Worm (Caenorhabditis elegans) whole organism, young adult: Measurements from ENCODE around the gene pyp-1.

Experiments used
- B0019.2 ChIP-seq: fragments of 200-800 bp; sonication (Bioruptor generic); conservative IDR thresholded peaks from 2 replicates; pipeline ENCODE4 v1.3.6; 2022; ENCODE audit warnings: missing genetic modification reagents, missing genetic modification characterization, missing compliant biosample characterization
- B0336.3 ChIP-seq: fragments of 200-800 bp; sonication (Bioruptor generic); IDR thresholded peaks from 2 replicates; pipeline ENCODE4 v1.3.6; 2022; ENCODE audit warnings: missing genetic modification characterization, missing compliant biosample characterization
- F22D6.2 ChIP-seq: sonication (generic microtip); optimal IDR thresholded peaks from 2 replicates; lab custom pipeline; 2016; ENCODE audit warnings: mild to moderate bottlenecking, missing genetic modification characterization, missing compliant biosample characterization
- F57A8.1 ChIP-seq: fragments of 200-800 bp; sonication (Bioruptor generic); optimal IDR thresholded peaks from 2 replicates; lab custom pipeline; 2018; ENCODE audit warnings: mild to moderate bottlenecking, missing genetic modification characterization, moderate library complexity, missing compliant biosample characterization
- K11D2.4 ChIP-seq: fragments of 200-800 bp; sonication (Bioruptor generic); IDR thresholded peaks from 2 replicates; pipeline ENCODE4 v1.3.6; 2022; ENCODE audit warnings: missing genetic modification reagents, missing genetic modification characterization, missing compliant biosample characterization
- Y79H2A.3 ChIP-seq: fragments of 200-800 bp; sonication (Bioruptor generic); conservative IDR thresholded peaks from 2 replicates; pipeline ENCODE4 v1.3.6; 2022; ENCODE audit warnings: missing genetic modification reagents, missing genetic modification characterization, missing compliant biosample characterization
- Y95B8A.8 ChIP-seq: fragments of 200-800 bp; sonication (Bioruptor generic); IDR thresholded peaks from 2 replicates; pipeline ENCODE4 v1.3.6; 2022; ENCODE audit warnings: missing genetic modification reagents, missing genetic modification characterization, missing compliant biosample characterization
- aptf-3 ChIP-seq: fragments of 200-800 bp; sonication (Bioruptor generic); IDR thresholded peaks from 2 replicates; pipeline ENCODE4 v1.3.6; 2022; ENCODE audit warnings: missing genetic modification characterization, missing compliant biosample characterization
- attf-6 ChIP-seq: fragments of 200-800 bp; sonication (Bioruptor generic); IDR thresholded peaks from 2 replicates; pipeline ENCODE4 v1.3.6; 2022; ENCODE audit warnings: missing genetic modification reagents, missing genetic modification characterization, missing compliant biosample characterization
- bed-1 ChIP-seq: fragments of 200-800 bp; sonication (Bioruptor generic); IDR thresholded peaks from 2 replicates; pipeline ENCODE4 v1.3.6; 2022; ENCODE audit warnings: missing genetic modification reagents, missing genetic modification characterization, missing compliant biosample characterization
- cebp-2 ChIP-seq: fragments of 200-800 bp; sonication (Bioruptor generic); IDR thresholded peaks from 2 replicates; pipeline ENCODE4 v1.3.6; 2022; ENCODE audit warnings: missing genetic modification characterization, missing compliant biosample characterization
- ceh-100 ChIP-seq: fragments of 200-800 bp; sonication (Bioruptor generic); IDR thresholded peaks from 2 replicates; pipeline ENCODE4 v1.3.6; 2022; ENCODE audit warnings: missing genetic modification reagents, missing genetic modification characterization, missing compliant biosample characterization
- ceh-40 ChIP-seq: fragments of 200-800 bp; sonication (Bioruptor generic); IDR thresholded peaks from 2 replicates; pipeline ENCODE4 v1.3.6; 2022; ENCODE audit warnings: missing genetic modification characterization, missing compliant biosample characterization
- ceh-79 ChIP-seq: sonication (generic microtip); optimal IDR thresholded peaks from 2 replicates; lab custom pipeline; 2017; ENCODE audit warnings: mild to moderate bottlenecking, missing genetic modification characterization, missing compliant biosample characterization
- dox-1 ChIP-seq: fragments of 200-800 bp; sonication (Bioruptor generic); IDR thresholded peaks from 2 replicates; pipeline ENCODE4 v1.3.6; 2022; ENCODE audit warnings: missing genetic modification reagents, missing genetic modification characterization, missing compliant biosample characterization
- egrh-3 ChIP-seq: fragments of 200-800 bp; sonication (Bioruptor generic); IDR thresholded peaks from 2 replicates; pipeline ENCODE4 v1.3.6; 2022; ENCODE audit warnings: missing genetic modification reagents, missing genetic modification characterization, missing compliant biosample characterization
- gei-17 ChIP-seq: fragments of 200-800 bp; sonication (Bioruptor generic); optimal IDR thresholded peaks from 2 replicates; lab custom pipeline; 2018; ENCODE audit warnings: mild to moderate bottlenecking, missing genetic modification characterization, missing compliant biosample characterization
- hmg-20 ChIP-seq: fragments of 200-800 bp; sonication (Bioruptor generic); IDR thresholded peaks from 2 replicates; pipeline ENCODE4 v1.3.6; 2022; ENCODE audit warnings: missing genetic modification reagents, missing genetic modification characterization, missing compliant biosample characterization
- lir-1 ChIP-seq: fragments of 200-800 bp; sonication (Bioruptor generic); conservative IDR thresholded peaks from 2 replicates; pipeline ENCODE4 v1.3.6; 2022; ENCODE audit warnings: missing genetic modification reagents, missing genetic modification characterization, missing compliant biosample characterization
- madf-3 ChIP-seq: fragments of 200-800 bp; sonication (Bioruptor generic); IDR thresholded peaks from 2 replicates; pipeline ENCODE4 v1.3.6; 2022; ENCODE audit warnings: missing genetic modification reagents, missing genetic modification characterization, missing compliant biosample characterization
- madf-8 ChIP-seq: fragments of 200-800 bp; sonication (Bioruptor generic); conservative IDR thresholded peaks from 2 replicates; pipeline ENCODE4 v1.3.6; 2022; ENCODE audit warnings: missing genetic modification reagents, missing genetic modification characterization, missing compliant biosample characterization
- nfya-1 ChIP-seq: sonication (generic microtip); optimal IDR thresholded peaks from 2 replicates; lab custom pipeline; 2017; ENCODE audit warnings: antibody characterized with exemption, missing compliant biosample characterization, missing genetic modification characterization, borderline replicate concordance; ENCODE audit not compliant: insufficient read depth
- nfyb-1 ChIP-seq: fragments of 200-800 bp; sonication (Bioruptor generic); IDR thresholded peaks from 2 replicates; pipeline ENCODE4 v1.3.6; 2022; ENCODE audit warnings: missing genetic modification reagents, missing genetic modification characterization, missing compliant biosample characterization
- nhr-120 ChIP-seq: fragments of 200-800 bp; sonication (Bioruptor generic); IDR thresholded peaks from 2 replicates; pipeline ENCODE4 v1.3.6; 2022; ENCODE audit warnings: missing genetic modification characterization, missing compliant biosample characterization
- nhr-179 ChIP-seq: sonication (generic microtip); optimal IDR thresholded peaks from 2 replicates; lab custom pipeline; 2016; ENCODE audit warnings: mild to moderate bottlenecking, missing genetic modification characterization, missing compliant biosample characterization
- pha-4 ChIP-seq: fragments of 150-350 bp; sonication (generic microtip); optimal IDR thresholded peaks from 2 replicates; lab custom pipeline; 2014; ENCODE audit warnings: missing biosample characterization, missing genetic modification reagents, missing genetic modification characterization
- rec-8 ChIP-seq, 2 experiments: sonication (generic microtip); optimal IDR thresholded peaks; 2 replicates each; lab custom pipeline; 2016; ENCODE audit warnings: mild to moderate bottlenecking in 2 of 2, missing genetic modification characterization in 2 of 2, missing genetic modification reagents in 2 of 2, missing genotype in 2 of 2, missing biosample characterization in 1 of 2, missing compliant biosample characterization in 1 of 2, moderate library complexity in 1 of 2
- repo-1 ChIP-seq: sonication (generic microtip); optimal IDR thresholded peaks from 2 replicates; lab custom pipeline; 2017; ENCODE audit warnings: mild to moderate bottlenecking, missing genetic modification characterization, missing compliant biosample characterization
- rpc-1 ChIP-seq, 2 experiments: fragments of 150-350 bp in 1 of 2; sonication (generic microtip) in 1 of 2; optimal IDR thresholded peaks; 2 replicates each; lab custom pipeline; 2014 to 2018; ENCODE audit warnings: missing biosample characterization in 1 of 2, missing genetic modification characterization in 1 of 2, missing genetic modification reagents in 1 of 2, missing genotype in 1 of 2
- snpc-1.1 ChIP-seq: sonication (generic microtip); optimal IDR thresholded peaks from 2 replicates; lab custom pipeline; 2017; ENCODE audit warnings: missing genetic modification characterization, mild to moderate bottlenecking, missing compliant biosample characterization, antibody characterized with exemption, moderate library complexity, missing genotype, missing genetic modification reagents; ENCODE audit not compliant: insufficient read depth
- snpc-4 ChIP-seq, 5 experiments: fragments of 150-350 bp in 1 of 5; sonication (generic microtip) in 4 of 5; optimal IDR thresholded peaks; 2 replicates each; lab custom pipeline; 2014 to 2018; ENCODE audit warnings: missing genetic modification characterization in 5 of 5, missing biosample characterization in 3 of 5, antibody characterized with exemption in 2 of 5, mild to moderate bottlenecking in 2 of 5, missing compliant biosample characterization in 2 of 5, missing genotype in 2 of 5, moderate library complexity in 2 of 5, missing genetic modification reagents in 1 of 5
- somi-1 ChIP-seq: fragments of 200-800 bp; sonication (Bioruptor generic); optimal IDR thresholded peaks from 2 replicates; lab custom pipeline; 2018; ENCODE audit warnings: mild to moderate bottlenecking, missing genetic modification characterization, missing compliant biosample characterization
- tlf-1 ChIP-seq: fragments of 200-800 bp; sonication (Bioruptor generic); optimal IDR thresholded peaks from 2 replicates; lab custom pipeline; 2018; ENCODE audit warnings: mild to moderate bottlenecking, missing genetic modification characterization, missing compliant biosample characterization
- zfh-2 ChIP-seq: fragments of 200-800 bp; sonication (Bioruptor generic); conservative IDR thresholded peaks from 2 replicates; pipeline ENCODE4 v1.3.6; 2022; ENCODE audit warnings: missing genetic modification reagents, missing genetic modification characterization, missing compliant biosample characterization
- ztf-26 ChIP-seq: sonication (generic microtip); optimal IDR thresholded peaks from 2 replicates; lab custom pipeline; 2017; ENCODE audit warnings: missing genetic modification characterization, missing compliant biosample characterization

Gene pyp-1

DNA sequence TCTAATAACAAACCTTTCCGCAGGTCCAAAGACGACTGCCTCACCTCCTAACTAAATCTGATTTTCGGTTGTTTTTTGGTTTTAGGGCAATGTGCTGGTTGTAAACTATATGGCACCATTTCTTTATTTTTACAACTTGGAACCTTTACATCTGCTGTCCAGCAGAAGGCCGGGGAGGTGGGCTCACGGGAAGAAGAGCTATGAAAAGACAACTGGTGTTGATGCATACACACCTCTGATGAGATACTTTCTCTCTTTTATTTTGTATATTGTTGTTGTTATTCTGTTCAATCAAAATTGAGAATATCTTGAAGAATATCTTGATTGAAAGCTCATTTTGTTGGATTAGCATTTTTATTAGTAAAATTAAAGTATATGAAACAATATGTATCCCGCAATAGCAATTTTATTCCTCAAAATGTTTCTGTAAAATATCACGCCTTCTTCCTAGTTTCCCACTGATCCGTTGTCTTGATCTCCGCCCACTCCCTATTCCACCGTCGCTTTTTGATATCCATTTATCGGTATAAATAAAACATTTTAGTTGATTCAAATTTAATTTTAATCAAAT is 21.0 kb downstream of the pyp-1 start, which contains the start of gene dhp-2:
Gene dhp-2 (plus strand): TSS at position 521 of the 571 bp plus-strand sequence.
- no peak for TF ChIP-seq ceh-79 (tag; lab: Kevin White, UChicago)
- no peak for TF ChIP-seq rec-8 (tag; optimal IDR thresholded peaks at IDR 0.05; lab: Kevin White, UChicago)
- no peak for TF ChIP-seq nhr-120 (GFP tag; lab: Robert Waterston, UW)
- TF ChIP-seq zfh-2 (GFP tag; lab: Robert Waterston, UW): no peak
- no peak for TF ChIP-seq ceh-40
- TF ChIP-seq F22D6.2 (tag; lab: Kevin White, UChicago): no peak
- no peak for TF ChIP-seq gei-17
- no peak for TF ChIP-seq madf-3 (GFP tag; lab: Robert Waterston, UW)
- TF ChIP-seq Y95B8A.8 (GFP tag; lab: Robert Waterston, UW): no peak
- TF ChIP-seq ztf-26 (tag; lab: Kevin White, UChicago): no peak

DNA sequence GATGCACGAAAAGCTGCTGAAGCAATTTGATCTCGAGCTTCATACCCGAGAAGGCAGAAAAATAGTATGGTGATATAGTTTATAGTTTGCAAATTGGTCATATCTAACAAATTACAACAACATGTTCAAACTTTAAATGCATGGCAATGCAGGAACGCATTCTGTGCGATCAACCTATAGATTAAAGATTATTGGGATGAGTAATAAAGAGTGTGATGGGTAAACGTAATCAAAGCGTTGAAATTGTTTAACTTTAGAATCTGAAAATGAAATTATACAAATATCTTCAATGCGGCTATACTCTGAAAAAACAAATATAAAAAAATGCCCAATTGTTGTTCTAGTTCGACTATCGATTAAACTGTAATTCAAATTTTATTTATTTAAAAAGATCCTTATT is 22.4 kb downstream of the pyp-1 start, which contains the start of gene C47E12.14:
Gene C47E12.14 (minus strand): TSS at position 101 of the 400 bp plus-strand sequence.
- TF ChIP-seq rpc-1 (optimal IDR thresholded peaks at IDR 0.05; lab: Kevin White, UChicago) (no peak), rpc-1 (tag; optimal IDR thresholded peaks at IDR 0.05; lab: Kevin White, UChicago) (no peak), F57A8.1 (GFP tag; lab: Kevin White, UChicago) (no peak), bed-1 (no peak), dox-1 (GFP tag; lab: Robert Waterston, UW) (no peak), aptf-3 (no peak), madf-8 (GFP tag; lab: Robert Waterston, UW) (no peak), somi-1 (no peak), attf-6 (no peak)
- TF ChIP-seq, all 124 proteins: peak for 0

DNA sequence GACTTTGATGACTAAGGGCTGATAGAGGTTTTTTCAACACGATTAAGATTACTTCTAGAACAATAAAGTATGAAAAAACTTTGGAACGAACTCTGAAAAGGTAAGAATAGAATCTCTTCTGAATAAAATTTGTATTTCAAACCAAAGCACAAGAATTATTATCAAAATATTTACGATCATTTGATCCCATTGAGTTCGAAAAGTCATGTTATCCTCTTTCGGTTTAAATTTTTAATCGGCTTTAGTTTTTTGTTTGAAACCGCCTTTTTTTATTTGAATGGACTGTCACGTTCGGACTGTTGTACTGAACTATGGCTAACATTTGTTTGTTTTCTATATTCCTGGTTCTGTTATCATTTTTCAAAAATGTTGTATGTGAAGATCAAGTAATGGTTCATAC is 24.3 kb downstream of the pyp-1 start, which contains the start of gene C47E12.9:
Gene C47E12.9 (plus strand): TSS at position 301 of the 400 bp plus-strand sequence.
- no peak for TF ChIP-seq pha-4
- no peak for TF ChIP-seq repo-1 (tag; lab: Kevin White, UChicago)
- TF ChIP-seq K11D2.4: no peak
- TF ChIP-seq ceh-100: no peak
- TF ChIP-seq nfyb-1 (GFP tag; lab: Robert Waterston, UW): no peak
- TF ChIP-seq tlf-1 (GFP tag; lab: Kevin White, UChicago): no peak
- TF ChIP-seq lir-1 (GFP tag; lab: Robert Waterston, UW): no peak
- TF ChIP-seq cebp-2: no peak
- no peak for TF ChIP-seq hmg-20 (GFP tag; lab: Robert Waterston, UW)
- no peak for TF ChIP-seq Y79H2A.3 (GFP tag; lab: Robert Waterston, UW)

ce11 chrIV:9972629-9973028 is 26.1 kb downstream of the pyp-1 start, which contains the start of the genes C47E12.12 and C47E12.10:
Gene C47E12.12, minus strand, starts transcription at chrIV:9972729.
Gene C47E12.10, plus strand, starts transcription at chrIV:9972800.
- TF ChIP-seq Y95B8A.8 (GFP tag; lab: Robert Waterston, UW) (no peak), B0336.3 (GFP tag; lab: Robert Waterston, UW) (no peak), B0019.2 (no peak), snpc-1.1 (tag; lab: Kevin White, UChicago) (no peak), egrh-3 (GFP tag; lab: Robert Waterston, UW) (no peak), nhr-179 (tag; lab: Kevin White, UChicago) (no peak), nfya-1 (tag; lab: Kevin White, UChicago) (no peak), snpc-4 (GFP tag; optimal IDR thresholded peaks at IDR 0.05; lab: Kevin White, UChicago) (no peak), snpc-4 (tag; optimal IDR thresholded peaks at IDR 0.05; lab: Kevin White, UChicago) (no peak)
